Worm (Caenorhabditis elegans) whole organism, L2 larva: ENCODE results near the gene gpch-1.
"Not testable (repeated sequence)": the region's sequence is repeated elsewhere in the genome, so short reads cannot be mapped to it uniquely, and the experiment has no call there.

ENCODE experiments used
- ZK546.5 ChIP-seq: sonication (generic microtip); optimal IDR thresholded peaks from 2 replicates; lab custom pipeline; 2017; ENCODE audit warnings: missing biosample characterization, missing genetic modification characterization
- aly-2 ChIP-seq: fragments of 150-350 bp; optimal IDR thresholded peaks from 2 replicates; lab custom pipeline; 2014; ENCODE audit warnings: missing biosample characterization, missing genetic modification characterization
- elt-1 ChIP-seq: fragments of 150-350 bp; optimal IDR thresholded peaks from 2 replicates; lab custom pipeline; 2014; ENCODE audit warnings: missing biosample characterization, missing genetic modification characterization
- elt-3 ChIP-seq: sonication (generic microtip); optimal IDR thresholded peaks from 2 replicates; lab custom pipeline; 2017; ENCODE audit warnings: missing biosample characterization, missing genetic modification characterization
- fos-1 ChIP-seq: fragments of 150-350 bp; optimal IDR thresholded peaks from 2 replicates; lab custom pipeline; 2014; ENCODE audit warnings: missing biosample characterization, missing genetic modification characterization
- lin-13 ChIP-seq: fragments of 150-350 bp; optimal IDR thresholded peaks from 2 replicates; lab custom pipeline; 2014; ENCODE audit warnings: missing biosample characterization, missing genetic modification reagents, missing genetic modification characterization
- mdl-1 ChIP-seq, 2 experiments: fragments of 150-350 bp in 1 of 2; sonication (generic microtip) in 1 of 2; optimal IDR thresholded peaks; 2 replicates each; lab custom pipeline; 2017; ENCODE audit warnings: missing biosample characterization in 2 of 2, missing genetic modification characterization in 2 of 2
- nhr-11 ChIP-seq: fragments of 150-350 bp; optimal IDR thresholded peaks from 2 replicates; lab custom pipeline; 2014; ENCODE audit warnings: missing biosample characterization, missing genetic modification characterization
- nhr-237 ChIP-seq: fragments of 150-350 bp; optimal IDR thresholded peaks from 2 replicates; lab custom pipeline; 2014; ENCODE audit warnings: missing biosample characterization, missing genetic modification characterization
- nhr-25 ChIP-seq: fragments of 150-350 bp; sonication (generic microtip); optimal IDR thresholded peaks from 3 replicates; lab custom pipeline; 2014; ENCODE audit warnings: missing biosample characterization, missing genetic modification characterization
- nhr-77 ChIP-seq: fragments of 150-350 bp; optimal IDR thresholded peaks from 2 replicates; lab custom pipeline; 2014; ENCODE audit warnings: missing biosample characterization, missing genetic modification characterization
- unc-62 ChIP-seq: fragments of 150-350 bp; optimal IDR thresholded peaks from 2 replicates; lab custom pipeline; 2014; ENCODE audit warnings: missing biosample characterization, missing genetic modification reagents, missing genetic modification characterization
- zag-1 ChIP-seq: fragments of 150-350 bp; optimal IDR thresholded peaks from 2 replicates; lab custom pipeline; 2014; ENCODE audit warnings: missing biosample characterization, missing genetic modification characterization
- ztf-4 ChIP-seq: fragments of 150-350 bp; optimal IDR thresholded peaks from 2 replicates; lab custom pipeline; 2014; ENCODE audit warnings: missing biosample characterization, missing genetic modification characterization

DNA sequence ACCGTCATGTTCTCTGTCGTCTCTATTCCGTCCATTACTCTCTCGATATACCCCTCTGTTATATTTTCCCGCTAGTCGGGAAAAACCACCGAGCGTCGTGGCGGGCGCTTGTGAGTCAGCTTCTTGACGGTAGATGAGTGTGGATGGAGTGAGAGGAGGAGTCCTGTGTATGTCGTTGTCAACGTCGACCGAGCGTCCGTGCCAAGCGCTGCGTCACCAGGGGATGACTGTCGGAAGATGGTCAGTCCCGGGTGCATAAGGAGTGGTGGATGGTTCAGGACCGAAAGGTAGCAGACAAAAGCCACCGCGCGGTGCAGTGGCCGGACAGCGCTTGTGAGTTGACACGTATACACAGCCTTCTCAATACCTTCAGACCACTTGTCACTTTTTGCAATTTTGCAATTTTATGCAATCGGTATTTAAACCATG lies 39.0 kb upstream of the gpch-1 start:
- TF ChIP-seq nhr-237 (tag; lab: Kevin White, UChicago); lin-13 (GFP tag; lab: Kevin White, UChicago); nhr-77 (tag; lab: Kevin White, UChicago); nhr-25 (tag; lab: Kevin White, UChicago); elt-1 (tag; lab: Kevin White, UChicago); ZK546.5; aly-2 (tag; lab: Kevin White, UChicago); nhr-11 (tag; lab: Kevin White, UChicago); elt-3 (tag; lab: Kevin White, UChicago); ztf-4; mdl-1 (tag; optimal IDR thresholded peaks at IDR 0.05; lab: Kevin White, UChicago); zag-1 (tag; lab: Kevin White, UChicago); unc-62 (GFP tag; lab: Kevin White, UChicago): not testable (repeated sequence)
- peak; percentile 64 for TF ChIP-seq fos-1
